Fruit fly (Drosophila melanogaster) whole organism, pupa: ENCODE measurements around the gene Coq2.

Experiments used
- CG10348 ChIP-seq: fragments of 200-800 bp; sonication (Bioruptor generic); IDR thresholded peaks from 2 replicates; pipeline ENCODE4 v1.3.6; 2022; ENCODE audit warnings: missing biosample characterization, missing genetic modification characterization
- CG12605 ChIP-seq: fragments of 200-800 bp; sonication (Bioruptor generic); IDR thresholded peaks from 2 replicates; pipeline ENCODE4 v1.3.6; 2022; ENCODE audit warnings: missing biosample characterization, missing genetic modification characterization
- CG14655 ChIP-seq: fragments of 200-800 bp; sonication (Bioruptor generic); optimal IDR thresholded peaks from 3 replicates; lab custom pipeline; 2017; ENCODE audit warnings: mild to moderate bottlenecking, missing biosample characterization, missing genetic modification reagents, missing genetic modification characterization
- CG15710 ChIP-seq: fragments of 200-800 bp; sonication (Bioruptor generic); optimal IDR thresholded peaks from 2 replicates; lab custom pipeline; 2018; ENCODE audit warnings: missing biosample characterization, mild to moderate bottlenecking, missing genetic modification characterization, moderate library complexity
- CG17806 ChIP-seq: fragments of 200-800 bp; sonication (Bioruptor generic); optimal IDR thresholded peaks from 2 replicates; lab custom pipeline; 2018; ENCODE audit warnings: missing biosample characterization, mild to moderate bottlenecking, missing genetic modification characterization, moderate library complexity
- CG32121 ChIP-seq: fragments of 200-800 bp; sonication (Bioruptor generic); IDR thresholded peaks from 2 replicates; pipeline ENCODE4 v1.3.6; 2022; ENCODE audit warnings: missing biosample characterization, missing genetic modification characterization
- CG4496 ChIP-seq: fragments of 200-800 bp; sonication (Bioruptor generic); IDR thresholded peaks from 3 replicates; pipeline ENCODE4 v1.3.6; 2022; ENCODE audit warnings: missing biosample characterization, missing genetic modification characterization
- CG9948 ChIP-seq: fragments of 200-800 bp; sonication (Bioruptor generic); optimal IDR thresholded peaks from 2 replicates; lab custom pipeline; 2018; ENCODE audit warnings: missing biosample characterization, mild to moderate bottlenecking, missing genetic modification characterization, moderate library complexity
- EcR ChIP-seq: fragments of 200-800 bp; sonication (Bioruptor generic); optimal IDR thresholded peaks from 3 replicates; lab custom pipeline; 2019; ENCODE audit warnings: missing biosample characterization, missing genetic modification characterization, mild to moderate bottlenecking, moderate library complexity, missing genetic modification reagents
- Pif1A ChIP-seq: fragments of 200-800 bp; sonication (Bioruptor generic); optimal IDR thresholded peaks from 3 replicates; lab custom pipeline; 2016; ENCODE audit warnings: missing biosample characterization, missing genetic modification characterization
- Pif1B ChIP-seq: fragments of 200-800 bp; sonication (Bioruptor generic); optimal IDR thresholded peaks from 3 replicates; lab custom pipeline; 2016; ENCODE audit warnings: missing biosample characterization, missing genetic modification characterization
- Snoo ChIP-seq: fragments of 200-800 bp; sonication (Bioruptor generic); optimal IDR thresholded peaks from 3 replicates; lab custom pipeline; 2017; ENCODE audit warnings: missing biosample characterization, mild to moderate bottlenecking, missing genetic modification characterization, inconsistent platforms
- fd96Ca ChIP-seq: fragments of 200-800 bp; sonication (Bioruptor generic); IDR thresholded peaks from 3 replicates; pipeline ENCODE4 v1.3.6; 2022; ENCODE audit warnings: missing biosample characterization, missing genetic modification characterization
- gl ChIP-seq: fragments of 200-800 bp; sonication (Bioruptor generic); optimal IDR thresholded peaks from 2 replicates; lab custom pipeline; 2018; ENCODE audit warnings: missing biosample characterization, mild to moderate bottlenecking, missing genetic modification characterization

The Coq2 gene

dm6 chr3R:8272573-8273165 lies 43.7 kb downstream of the Coq2 start:
- TF ChIP-seq Snoo (tag; lab: Kevin White, UChicago) = peak; percentile 56
- no peak for TF ChIP-seq gl

- TF ChIP-seq Pif1A (GFP tag; lab: Kevin White, UChicago) = no peak
- TF ChIP-seq CG15710 (tag; lab: Kevin White, UChicago) = no peak
- TF ChIP-seq CG32121 (GFP tag; lab: Robert Waterston, UW) = no peak
- no peak for TF ChIP-seq CG9948 (tag; lab: Kevin White, UChicago)
- TF ChIP-seq CG12605 (GFP tag; lab: Robert Waterston, UW) = no peak
- no peak for TF ChIP-seq CG14655
- TF ChIP-seq EcR (GFP tag; lab: Kevin White, UChicago) = no peak
- TF ChIP-seq Pif1B (GFP tag; lab: Kevin White, UChicago) = no peak
- no peak for TF ChIP-seq fd96Ca (GFP tag; lab: Robert Waterston, UW)
- no peak for TF ChIP-seq CG10348 (GFP tag; lab: Robert Waterston, UW)
- TF ChIP-seq CG4496 (GFP tag; lab: Robert Waterston, UW) = no peak
- TF ChIP-seq CG17806 = no peak
- no peak for TF ChIP-seq gl
- no peak for TF ChIP-seq Snoo (tag; lab: Kevin White, UChicago)
These were observed 46.6 kb downstream of the Coq2 start, which contains the start of gene CG9630 for dm6 chr3R:8269740-8270139. Gene CG9630 (minus strand): TSS chr3R:8269896.
